Fruit fly (Drosophila melanogaster) whole organism, embryonic: Measurements from ENCODE around the gene Dora.

Source experiments
- Ada2b ChIP-seq: fragments of 200-800 bp; sonication (Bioruptor generic); IDR thresholded peaks from 2 replicates; pipeline ENCODE4 v1.3.6; 2022; ENCODE audit warnings: missing biosample characterization, missing genetic modification characterization
- B-H1 ChIP-seq: fragments of 200-800 bp; sonication (Bioruptor generic); IDR thresholded peaks from 3 replicates; pipeline ENCODE4 v1.3.6; 2022; ENCODE audit warnings: missing biosample characterization, missing genetic modification characterization
- B-H2 ChIP-seq: fragments of 200-800 bp; sonication (Bioruptor generic); optimal IDR thresholded peaks from 2 replicates; lab custom pipeline; 2018; ENCODE audit warnings: missing biosample characterization, mild to moderate bottlenecking, missing genetic modification characterization
- CG10959 ChIP-seq: fragments of 200-800 bp; sonication (Bioruptor generic); IDR thresholded peaks from 2 replicates; pipeline ENCODE4 v1.3.6; 2022; ENCODE audit warnings: missing biosample characterization, missing genetic modification characterization
- CG11093 ChIP-seq: fragments of 200-800 bp; sonication (Bioruptor generic); IDR thresholded peaks from 3 replicates; pipeline ENCODE4 v1.3.6; 2022; ENCODE audit warnings: missing biosample characterization, missing genetic modification characterization
- CG12071 ChIP-seq: fragments of 200-800 bp; sonication (Bioruptor generic); optimal IDR thresholded peaks from 3 replicates; lab custom pipeline; 2018; ENCODE audit warnings: missing biosample characterization, mild to moderate bottlenecking, missing genetic modification characterization
- CG14860 ChIP-seq: fragments of 200-800 bp; sonication (Bioruptor generic); IDR thresholded peaks from 3 replicates; pipeline ENCODE4 v1.3.6; 2022; ENCODE audit warnings: missing biosample characterization, missing genetic modification characterization; ENCODE audit not compliant: partially characterized antibody
- CG15601 ChIP-seq: fragments of 200-800 bp; sonication (Bioruptor generic); optimal IDR thresholded peaks from 3 replicates; lab custom pipeline; 2019; ENCODE audit warnings: missing biosample characterization, mild to moderate bottlenecking, missing genetic modification characterization, moderate library complexity
- CG16815 ChIP-seq: fragments of 200-800 bp; sonication (Bioruptor generic); optimal IDR thresholded peaks from 3 replicates; lab custom pipeline; 2017; ENCODE audit warnings: missing biosample characterization, mild to moderate bottlenecking, missing genetic modification characterization
- CG2120 ChIP-seq: fragments of 200-800 bp; sonication (Bioruptor generic); optimal IDR thresholded peaks from 3 replicates; lab custom pipeline; 2016; ENCODE audit warnings: missing biosample characterization, missing genetic modification characterization
- CG2889 ChIP-seq: fragments of 200-800 bp; sonication (Bioruptor generic); IDR thresholded peaks from 3 replicates; pipeline ENCODE4 v1.3.6; 2022; ENCODE audit warnings: missing biosample characterization, missing genetic modification characterization
- CG31365 ChIP-seq: fragments of 200-800 bp; sonication (Bioruptor generic); optimal IDR thresholded peaks from 2 replicates; lab custom pipeline; 2018; ENCODE audit warnings: missing biosample characterization, mild to moderate bottlenecking, missing genetic modification characterization
- CG34376 ChIP-seq: fragments of 200-800 bp; sonication (Bioruptor generic); optimal IDR thresholded peaks from 2 replicates; lab custom pipeline; 2018; ENCODE audit warnings: missing biosample characterization, mild to moderate bottlenecking, missing genetic modification characterization
- CG3838 ChIP-seq: fragments of 200-800 bp; sonication (Bioruptor generic); optimal IDR thresholded peaks from 3 replicates; lab custom pipeline; 2016; ENCODE audit warnings: missing biosample characterization, missing genetic modification characterization
- CG3995 ChIP-seq: fragments of 200-800 bp; sonication (Bioruptor generic); optimal IDR thresholded peaks from 3 replicates; lab custom pipeline; 2016; ENCODE audit warnings: missing biosample characterization, missing genetic modification characterization
- CG7271 ChIP-seq: fragments of 200-800 bp; sonication (Bioruptor generic); optimal IDR thresholded peaks from 2 replicates; lab custom pipeline; 2018; ENCODE audit warnings: missing biosample characterization, mild to moderate bottlenecking, missing genetic modification characterization, moderate library complexity
- CG7928 ChIP-seq: fragments of 200-800 bp; sonication (Bioruptor generic); optimal IDR thresholded peaks from 2 replicates; lab custom pipeline; 2017; ENCODE audit warnings: missing biosample characterization, mild to moderate bottlenecking, missing genetic modification characterization
- CG9876 ChIP-seq: fragments of 200-800 bp; sonication (Bioruptor generic); optimal IDR thresholded peaks from 2 replicates; lab custom pipeline; 2016; ENCODE audit warnings: missing biosample characterization, missing genetic modification characterization
- CG9932 ChIP-seq: fragments of 200-800 bp; sonication (Bioruptor generic); IDR thresholded peaks from 2 replicates; pipeline ENCODE4 v1.3.6; 2022; ENCODE audit warnings: missing biosample characterization, missing genetic modification characterization
- CoRest ChIP-seq: fragments of 200-800 bp; sonication (Bioruptor generic); optimal IDR thresholded peaks from 3 replicates; lab custom pipeline; 2018; ENCODE audit warnings: missing biosample characterization, mild to moderate bottlenecking, missing genetic modification characterization, moderate library complexity
- Deaf1 ChIP-seq: fragments of 200-800 bp; optimal IDR thresholded peaks from 3 replicates; lab custom pipeline; 2019; ENCODE audit warnings: missing biosample characterization, mild to moderate bottlenecking, missing genetic modification characterization, moderate library complexity
- Ets65A ChIP-seq: fragments of 200-800 bp; sonication (Bioruptor generic); peaks from one replicate; lab custom pipeline; 2016; ENCODE audit warnings: missing biosample characterization, missing genetic modification characterization
- Hsf ChIP-seq: fragments of 200-800 bp; sonication (Bioruptor generic); optimal IDR thresholded peaks from 3 replicates; lab custom pipeline; 2016; ENCODE audit warnings: missing biosample characterization, missing genetic modification characterization
- Nf-YA ChIP-seq: fragments of 200-800 bp; sonication (Bioruptor generic); IDR thresholded peaks from 2 replicates; pipeline ENCODE4 v1.3.6; 2022; ENCODE audit warnings: missing biosample characterization, missing genetic modification characterization
- Nf-YC ChIP-seq: fragments of 200-800 bp; optimal IDR thresholded peaks from 3 replicates; lab custom pipeline; 2019; ENCODE audit warnings: missing biosample characterization, mild to moderate bottlenecking, missing genetic modification characterization, moderate library complexity
- Sox102F ChIP-seq: fragments of 200-800 bp; sonication (Bioruptor generic); optimal IDR thresholded peaks from 2 replicates; lab custom pipeline; 2018; ENCODE audit warnings: missing biosample characterization, mild to moderate bottlenecking, missing genetic modification characterization, moderate library complexity
- YL-1 ChIP-seq: fragments of 200-800 bp; sonication (Bioruptor generic); optimal IDR thresholded peaks from 3 replicates; lab custom pipeline; 2017; ENCODE audit warnings: missing biosample characterization, mild to moderate bottlenecking, missing genetic modification characterization
- bcd ChIP-seq: fragments of 200-800 bp; sonication (Bioruptor generic); optimal IDR thresholded peaks from 2 replicates; lab custom pipeline; 2017; ENCODE audit warnings: missing biosample characterization, mild to moderate bottlenecking, missing genetic modification characterization
- ci ChIP-seq: fragments of 200-800 bp; sonication (Bioruptor generic); IDR thresholded peaks from 3 replicates; pipeline ENCODE4 v1.3.6; 2022; ENCODE audit warnings: missing biosample characterization, missing genetic modification characterization
- da ChIP-seq: fragments of 200-800 bp; sonication (Bioruptor generic); optimal IDR thresholded peaks from 2 replicates; lab custom pipeline; 2016; ENCODE audit warnings: missing biosample characterization, missing genetic modification characterization
- dm ChIP-seq: fragments of 200-800 bp; sonication (Bioruptor generic); optimal IDR thresholded peaks from 3 replicates; lab custom pipeline; 2016; ENCODE audit warnings: missing biosample characterization, missing genetic modification characterization
- ems ChIP-seq: fragments of 200-800 bp; sonication (Bioruptor generic); optimal IDR thresholded peaks from 3 replicates; lab custom pipeline; 2016; ENCODE audit warnings: missing biosample characterization, missing genetic modification characterization
- gcm2 ChIP-seq: fragments of 200-800 bp; sonication (Bioruptor generic); optimal IDR thresholded peaks from 2 replicates; lab custom pipeline; 2016; ENCODE audit warnings: missing biosample characterization, missing genetic modification characterization
- gem ChIP-seq: fragments of 200-800 bp; sonication (Bioruptor generic); optimal IDR thresholded peaks from 2 replicates; lab custom pipeline; 2019; ENCODE audit warnings: missing biosample characterization, mild to moderate bottlenecking, missing genetic modification characterization, moderate library complexity
- grau ChIP-seq: fragments of 200-800 bp; optimal IDR thresholded peaks from 3 replicates; lab custom pipeline; 2019; ENCODE audit warnings: missing biosample characterization, mild to moderate bottlenecking, missing genetic modification characterization, moderate library complexity
- grn ChIP-seq: fragments of 200-800 bp; sonication (Bioruptor generic); optimal IDR thresholded peaks from 3 replicates; lab custom pipeline; 2017; ENCODE audit warnings: missing biosample characterization, missing genetic modification characterization
- hb ChIP-seq: fragments of 200-800 bp; sonication (Bioruptor generic); IDR thresholded peaks from 3 replicates; pipeline ENCODE4 v1.3.6; 2022; ENCODE audit warnings: missing biosample characterization, missing genetic modification characterization; ENCODE audit not compliant: partially characterized antibody
- mam ChIP-seq: fragments of 200-800 bp; sonication (Bioruptor generic); optimal IDR thresholded peaks from 3 replicates; lab custom pipeline; 2016; ENCODE audit warnings: missing biosample characterization, missing genetic modification characterization
- mld ChIP-seq: fragments of 200-800 bp; sonication (Bioruptor generic); IDR thresholded peaks from 3 replicates; pipeline ENCODE4 v1.3.6; 2022; ENCODE audit warnings: missing biosample characterization, missing genetic modification characterization; ENCODE audit not compliant: partially characterized antibody
- pfk ChIP-seq: fragments of 200-800 bp; sonication (Bioruptor generic); optimal IDR thresholded peaks from 2 replicates; lab custom pipeline; 2018; ENCODE audit warnings: missing biosample characterization, mild to moderate bottlenecking, missing genetic modification characterization, moderate library complexity
- pros ChIP-seq: fragments of 200-800 bp; sonication (Bioruptor generic); optimal IDR thresholded peaks from 3 replicates; lab custom pipeline; 2019; ENCODE audit warnings: missing biosample characterization, mild to moderate bottlenecking, missing genetic modification characterization, moderate library complexity
- rib ChIP-seq: fragments of 200-800 bp; sonication (Bioruptor generic); IDR thresholded peaks from 2 replicates; pipeline ENCODE4 v1.3.6; 2022; ENCODE audit warnings: missing biosample characterization, missing genetic modification characterization
- ro ChIP-seq: fragments of 200-800 bp; sonication (Bioruptor generic); IDR thresholded peaks from 2 replicates; pipeline ENCODE4 v1.3.6; 2022; ENCODE audit warnings: missing biosample characterization, missing genetic modification characterization
- row ChIP-seq: fragments of 200-800 bp; sonication (Bioruptor generic); IDR thresholded peaks from 3 replicates; pipeline ENCODE4 v1.3.6; 2022; ENCODE audit warnings: missing biosample characterization, missing genetic modification characterization
- salm ChIP-seq: fragments of 200-800 bp; sonication (Bioruptor generic); optimal IDR thresholded peaks from 2 replicates; lab custom pipeline; 2018; ENCODE audit warnings: missing biosample characterization, mild to moderate bottlenecking, missing genetic modification characterization
- sens ChIP-seq: fragments of 200-800 bp; sonication (Bioruptor generic); peaks from one replicate; lab custom pipeline; 2016; ENCODE audit warnings: missing biosample characterization, missing genetic modification characterization
- shn ChIP-seq: fragments of 200-800 bp; sonication (Bioruptor generic); optimal IDR thresholded peaks from 3 replicates; lab custom pipeline; 2016; ENCODE audit warnings: missing biosample characterization, missing genetic modification characterization
- sisA ChIP-seq: fragments of 200-800 bp; sonication (Bioruptor generic); IDR thresholded peaks from 2 replicates; pipeline ENCODE4 v1.3.6; 2022; ENCODE audit warnings: missing biosample characterization, missing genetic modification characterization
- toy ChIP-seq: fragments of 200-800 bp; sonication (Bioruptor generic); IDR thresholded peaks from 2 replicates; pipeline ENCODE4 v1.3.6; 2022; ENCODE audit warnings: missing biosample characterization, missing genetic modification characterization
- wor ChIP-seq: fragments of 200-800 bp; sonication (Bioruptor generic); IDR thresholded peaks from 2 replicates; pipeline ENCODE4 v1.3.6; 2022; ENCODE audit warnings: missing biosample characterization, missing genetic modification characterization
- z ChIP-seq: fragments of 200-800 bp; sonication (Bioruptor generic); IDR thresholded peaks from 3 replicates; pipeline ENCODE4 v1.3.6; 2022; ENCODE audit warnings: missing biosample characterization, missing genetic modification characterization

The Dora gene

dm6 chrX:18900958-18901357 lies 37.2 kb downstream of the Dora start (continued):
- TF ChIP-seq CG9932 (GFP tag; lab: Robert Waterston, UW): peak; percentile 34; the same call in 1 of the 2 replicates
- peak; percentile 26 for TF ChIP-seq CG2120
- TF ChIP-seq, all 482 proteins: peak for 37

dm6 chrX:18902800-18903199 lies 39.0 kb downstream of the Dora start:
- TF ChIP-seq CG14860 (GFP tag; lab: Robert Waterston, UW) (no peak), salm (tag; lab: Kevin White, UChicago) (no peak), z (GFP tag; lab: Robert Waterston, UW) (no peak), CG11093 (no peak), Ada2b (GFP tag; lab: Robert Waterston, UW) (no peak), Ets65A (GFP tag; lab: Kevin White, UChicago) (peak; percentile 7), ems (GFP tag; lab: Kevin White, UChicago) (no peak), Nf-YC (tag; lab: Kevin White, UChicago) (no peak), B-H2 (GFP tag; lab: Kevin White, UChicago) (no peak), mld (GFP tag; lab: Robert Waterston, UW) (no peak), CG31365 (tag; lab: Kevin White, UChicago) (no peak), shn (GFP tag; lab: Kevin White, UChicago) (no peak), wor (GFP tag; lab: Robert Waterston, UW) (no peak), hb (GFP tag; lab: Robert Waterston, UW) (no peak), rib (GFP tag; lab: Robert Waterston, UW) (no peak), Nf-YA (GFP tag; lab: Robert Waterston, UW) (no peak), CG12071 (GFP tag; lab: Kevin White, UChicago) (no peak), CG3995 (GFP tag; lab: Kevin White, UChicago) (no peak), CG7271 (no peak), pfk (GFP tag; lab: Kevin White, UChicago) (no peak), mam (GFP tag; lab: Kevin White, UChicago) (no peak), pros (GFP tag; lab: Kevin White, UChicago) (no peak), grau (tag; lab: Kevin White, UChicago) (peak; percentile 2), CG2889 (GFP tag; lab: Robert Waterston, UW) (no peak), gcm2 (GFP tag; lab: Kevin White, UChicago) (no peak), toy (GFP tag; lab: Robert Waterston, UW) (no peak), CG15601 (tag; lab: Kevin White, UChicago) (no peak), CG34376 (no peak), B-H1 (GFP tag; lab: Robert Waterston, UW) (no peak), CoRest (tag; lab: Kevin White, UChicago) (peak; percentile 14), CG3838 (no peak), row (peak; percentile 52), YL-1 (GFP tag; lab: Kevin White, UChicago) (no peak), da (GFP tag; lab: Kevin White, UChicago) (no peak), sens (peak; percentile 58), dm (GFP tag; lab: Kevin White, UChicago) (no peak), Deaf1 (tag; lab: Kevin White, UChicago) (no peak), ro (GFP tag; lab: Robert Waterston, UW) (no peak), CG9876 (GFP tag; lab: Kevin White, UChicago) (no peak), CG16815 (no peak), CG7928 (GFP tag; lab: Kevin White, UChicago) (no peak), CG10959 (GFP tag; lab: Robert Waterston, UW) (no peak), Hsf (GFP tag; lab: Kevin White, UChicago) (no peak), gem (tag; lab: Kevin White, UChicago) (peak; percentile 41), grn (GFP tag; lab: Kevin White, UChicago) (no peak), ci (no peak), Sox102F (GFP tag; lab: Kevin White, UChicago) (peak; percentile 38), bcd (no peak), sisA (GFP tag; lab: Robert Waterston, UW) (peak; percentile 16; the same call in 1 of the 2 replicates)
